Worm (Caenorhabditis elegans) whole organism, young adult: ENCODE data around the gene F38H4.6.
A peak's percentile ranks its signal among the peaks of the same experiment; 100 is the strongest.
"Not testable (repeated sequence)": the region's sequence is repeated elsewhere in the genome, so short reads cannot be mapped to it uniquely, and the experiment has no call there.

Experiments
- B0261.1 ChIP-seq: sonication (generic microtip); optimal IDR thresholded peaks from 2 replicates; lab custom pipeline; 2016; ENCODE audit warnings: mild to moderate bottlenecking, missing genetic modification characterization, moderate library complexity, missing compliant biosample characterization
- C06A6.2 ChIP-seq: fragments of 200-800 bp; sonication (Bioruptor generic); conservative IDR thresholded peaks from 2 replicates; pipeline ENCODE4 v1.3.6; 2022; ENCODE audit warnings: missing genetic modification characterization, missing compliant biosample characterization
- C17E4.6 ChIP-seq: fragments of 200-800 bp; sonication (Bioruptor generic); IDR thresholded peaks from 2 replicates; pipeline ENCODE4 v1.3.6; 2022; ENCODE audit warnings: missing genetic modification reagents, missing genetic modification characterization, missing compliant biosample characterization
- D2030.7 ChIP-seq: fragments of 200-800 bp; sonication (Bioruptor generic); IDR thresholded peaks from 2 replicates; pipeline ENCODE4 v1.3.6; 2022; ENCODE audit warnings: missing genetic modification reagents, missing genetic modification characterization, missing compliant biosample characterization
- F22D6.2 ChIP-seq: sonication (generic microtip); optimal IDR thresholded peaks from 2 replicates; lab custom pipeline; 2016; ENCODE audit warnings: mild to moderate bottlenecking, missing genetic modification characterization, missing compliant biosample characterization
- F52B5.7 ChIP-seq: sonication (generic microtip); optimal IDR thresholded peaks from 2 replicates; lab custom pipeline; 2016; ENCODE audit warnings: mild to moderate bottlenecking, missing genetic modification characterization, missing compliant biosample characterization
- F57C9.4 ChIP-seq: sonication (generic microtip); optimal IDR thresholded peaks from 2 replicates; lab custom pipeline; 2017; ENCODE audit warnings: mild to moderate bottlenecking, missing genetic modification characterization, missing compliant biosample characterization
- K11D2.4 ChIP-seq: fragments of 200-800 bp; sonication (Bioruptor generic); IDR thresholded peaks from 2 replicates; pipeline ENCODE4 v1.3.6; 2022; ENCODE audit warnings: missing genetic modification reagents, missing genetic modification characterization, missing compliant biosample characterization
- T07F8.4 ChIP-seq: sonication (generic microtip); optimal IDR thresholded peaks from 2 replicates; lab custom pipeline; 2016; ENCODE audit warnings: mild to moderate bottlenecking, missing genetic modification characterization, moderate library complexity, missing compliant biosample characterization
- Y53F4B.3 ChIP-seq: fragments of 200-800 bp; sonication (Bioruptor generic); IDR thresholded peaks from 2 replicates; pipeline ENCODE4 v1.3.6; 2022; ENCODE audit warnings: missing genetic modification reagents, missing genetic modification characterization, missing compliant biosample characterization
- aptf-3 ChIP-seq: fragments of 200-800 bp; sonication (Bioruptor generic); IDR thresholded peaks from 2 replicates; pipeline ENCODE4 v1.3.6; 2022; ENCODE audit warnings: missing genetic modification characterization, missing compliant biosample characterization
- atf-7 ChIP-seq: sonication (generic microtip); optimal IDR thresholded peaks from 2 replicates; lab custom pipeline; 2017; ENCODE audit warnings: mild to moderate bottlenecking, missing genetic modification characterization, missing compliant biosample characterization
- bed-2 ChIP-seq: fragments of 200-800 bp; sonication (Bioruptor generic); IDR thresholded peaks from 2 replicates; pipeline ENCODE4 v1.3.6; 2022; ENCODE audit warnings: missing genetic modification reagents, missing genetic modification characterization, missing compliant biosample characterization
- ccch-3 ChIP-seq: fragments of 200-800 bp; sonication (Bioruptor generic); optimal IDR thresholded peaks from 2 replicates; lab custom pipeline; 2018; ENCODE audit warnings: mild to moderate bottlenecking, missing genetic modification characterization, missing compliant biosample characterization
- cebp-1 ChIP-seq, 2 experiments: fragments of 200-800 bp in 1 of 2; sonication (Bioruptor generic) in 1 of 2; sonication (generic microtip) in 1 of 2; IDR thresholded peaks in 1 of 2; optimal IDR thresholded peaks in 1 of 2; 2 replicates each; pipeline versions ENCODE4 v1.3.6 to Lab custom; 2017 to 2022; ENCODE audit warnings: missing compliant biosample characterization in 2 of 2, missing genetic modification characterization in 2 of 2, mild to moderate bottlenecking in 1 of 2, missing genetic modification reagents in 1 of 2, moderate library complexity in 1 of 2
- cebp-2 ChIP-seq: fragments of 200-800 bp; sonication (Bioruptor generic); IDR thresholded peaks from 2 replicates; pipeline ENCODE4 v1.3.6; 2022; ENCODE audit warnings: missing genetic modification characterization, missing compliant biosample characterization
- ceh-91 ChIP-seq: fragments of 200-800 bp; sonication (Bioruptor generic); IDR thresholded peaks from 2 replicates; pipeline ENCODE4 v1.3.6; 2022; ENCODE audit warnings: missing genetic modification reagents, missing genetic modification characterization, missing compliant biosample characterization
- dox-1 ChIP-seq: fragments of 200-800 bp; sonication (Bioruptor generic); IDR thresholded peaks from 2 replicates; pipeline ENCODE4 v1.3.6; 2022; ENCODE audit warnings: missing genetic modification reagents, missing genetic modification characterization, missing compliant biosample characterization
- dpl-1 ChIP-seq: fragments of 150-350 bp; optimal IDR thresholded peaks from 2 replicates; lab custom pipeline; 2014; ENCODE audit warnings: missing biosample characterization, missing genetic modification reagents, missing genetic modification characterization
- egl-18 ChIP-seq: fragments of 200-800 bp; sonication (Bioruptor generic); IDR thresholded peaks from 2 replicates; pipeline ENCODE4 v1.3.6; 2022; ENCODE audit warnings: missing genetic modification reagents, missing genetic modification characterization, missing compliant biosample characterization
- egl-44 ChIP-seq: fragments of 200-800 bp; sonication (Bioruptor generic); IDR thresholded peaks from 2 replicates; pipeline ENCODE4 v1.3.6; 2022; ENCODE audit warnings: missing genetic modification reagents, missing genetic modification characterization, missing compliant biosample characterization
- ekl-4 ChIP-seq: fragments of 200-800 bp; sonication (Bioruptor generic); IDR thresholded peaks from 2 replicates; pipeline ENCODE4 v1.3.6; 2022; ENCODE audit warnings: missing genetic modification reagents, missing genetic modification characterization, missing compliant biosample characterization
- ets-4 ChIP-seq: fragments of 200-800 bp; sonication (Bioruptor generic); optimal IDR thresholded peaks from 2 replicates; lab custom pipeline; 2018; ENCODE audit warnings: mild to moderate bottlenecking, missing genetic modification characterization, missing compliant biosample characterization
- gei-17 ChIP-seq: fragments of 200-800 bp; sonication (Bioruptor generic); optimal IDR thresholded peaks from 2 replicates; lab custom pipeline; 2018; ENCODE audit warnings: mild to moderate bottlenecking, missing genetic modification characterization, missing compliant biosample characterization
- hlh-12 ChIP-seq: sonication (generic microtip); optimal IDR thresholded peaks from 2 replicates; lab custom pipeline; 2016; ENCODE audit warnings: missing genetic modification characterization, missing compliant biosample characterization
- hsf-1 ChIP-seq: fragments of 200-800 bp; sonication (Bioruptor generic); IDR thresholded peaks from 2 replicates; pipeline ENCODE4 v1.3.6; 2022; ENCODE audit warnings: missing genetic modification reagents, missing genetic modification characterization, missing compliant biosample characterization
- lin-35 ChIP-seq, 3 experiments: fragments of 150-350 bp in 2 of 3; sonication (generic microtip) in 1 of 3; optimal IDR thresholded peaks; 2 replicates each; lab custom pipeline; 2014 to 2018; ENCODE audit warnings: missing biosample characterization in 3 of 3, missing genetic modification characterization in 3 of 3, missing genetic modification reagents in 3 of 3
- lin-54 ChIP-seq: fragments of 200-800 bp; sonication (Bioruptor generic); optimal IDR thresholded peaks from 2 replicates; lab custom pipeline; 2018; ENCODE audit warnings: mild to moderate bottlenecking, missing genetic modification characterization, missing compliant biosample characterization
- lir-1 ChIP-seq: fragments of 200-800 bp; sonication (Bioruptor generic); conservative IDR thresholded peaks from 2 replicates; pipeline ENCODE4 v1.3.6; 2022; ENCODE audit warnings: missing genetic modification reagents, missing genetic modification characterization, missing compliant biosample characterization
- madf-10 ChIP-seq: sonication (generic microtip); optimal IDR thresholded peaks from 2 replicates; lab custom pipeline; 2016; ENCODE audit warnings: mild to moderate bottlenecking, missing genetic modification characterization, missing compliant biosample characterization
- mcd-1 ChIP-seq: fragments of 200-800 bp; sonication (Bioruptor generic); IDR thresholded peaks from 2 replicates; pipeline ENCODE4 v1.3.6; 2022; ENCODE audit warnings: missing genetic modification reagents, missing genetic modification characterization, missing compliant biosample characterization
- mel-28 ChIP-seq: sonication (generic microtip); optimal IDR thresholded peaks from 2 replicates; lab custom pipeline; 2016; ENCODE audit warnings: borderline replicate concordance, mild to moderate bottlenecking, missing genetic modification characterization, missing compliant biosample characterization
- nfya-2 ChIP-seq: fragments of 200-800 bp; sonication (Bioruptor generic); IDR thresholded peaks from 2 replicates; pipeline ENCODE4 v1.3.6; 2022; ENCODE audit warnings: missing genetic modification reagents, missing genetic modification characterization, missing compliant biosample characterization
- nhr-27 ChIP-seq: fragments of 200-800 bp; sonication (Bioruptor generic); optimal IDR thresholded peaks from 2 replicates; lab custom pipeline; 2018; ENCODE audit warnings: mild to moderate bottlenecking, missing genetic modification characterization, moderate library complexity, missing compliant biosample characterization
- nhr-80 ChIP-seq: sonication (generic microtip); optimal IDR thresholded peaks from 2 replicates; lab custom pipeline; 2016; ENCODE audit warnings: missing genetic modification characterization, missing compliant biosample characterization
- sea-2 ChIP-seq: fragments of 200-800 bp; sonication (Bioruptor generic); IDR thresholded peaks from 2 replicates; pipeline ENCODE4 v1.3.6; 2022; ENCODE audit warnings: missing genetic modification characterization, missing compliant biosample characterization
- snpc-1.1 ChIP-seq: sonication (generic microtip); optimal IDR thresholded peaks from 2 replicates; lab custom pipeline; 2017; ENCODE audit warnings: missing genetic modification characterization, mild to moderate bottlenecking, missing compliant biosample characterization, antibody characterized with exemption, moderate library complexity, missing genotype, missing genetic modification reagents; ENCODE audit not compliant: insufficient read depth
- snpc-3.4 ChIP-seq: sonication (generic microtip); optimal IDR thresholded peaks from 2 replicates; lab custom pipeline; 2017; ENCODE audit warnings: missing genetic modification characterization, mild to moderate bottlenecking, missing compliant biosample characterization, antibody characterized with exemption, moderate library complexity, missing genotype, missing genetic modification reagents
- snpc-4 ChIP-seq, 5 experiments: fragments of 150-350 bp in 1 of 5; sonication (generic microtip) in 4 of 5; optimal IDR thresholded peaks; 2 replicates each; lab custom pipeline; 2014 to 2018; ENCODE audit warnings: missing genetic modification characterization in 5 of 5, missing biosample characterization in 3 of 5, antibody characterized with exemption in 2 of 5, mild to moderate bottlenecking in 2 of 5, missing compliant biosample characterization in 2 of 5, missing genotype in 2 of 5, moderate library complexity in 2 of 5, missing genetic modification reagents in 1 of 5
- tbx-9 ChIP-seq: sonication (generic microtip); optimal IDR thresholded peaks from 2 replicates; lab custom pipeline; 2016; ENCODE audit warnings: borderline replicate concordance, missing genetic modification characterization, inconsistent platforms, missing compliant biosample characterization
- unc-62 ChIP-seq: fragments of 150-350 bp; optimal IDR thresholded peaks from 2 replicates; lab custom pipeline; 2014; ENCODE audit warnings: missing biosample characterization, missing genetic modification reagents, missing genetic modification characterization
- zfh-2 ChIP-seq: fragments of 200-800 bp; sonication (Bioruptor generic); conservative IDR thresholded peaks from 2 replicates; pipeline ENCODE4 v1.3.6; 2022; ENCODE audit warnings: missing genetic modification reagents, missing genetic modification characterization, missing compliant biosample characterization
- zim-3 ChIP-seq: sonication (generic microtip); optimal IDR thresholded peaks from 2 replicates; lab custom pipeline; 2017; ENCODE audit warnings: mild to moderate bottlenecking, missing genetic modification characterization, moderate library complexity, missing compliant biosample characterization
- ztf-22 ChIP-seq: fragments of 200-800 bp; sonication (Bioruptor generic); optimal IDR thresholded peaks from 2 replicates; lab custom pipeline; 2018; ENCODE audit warnings: mild to moderate bottlenecking, missing genetic modification characterization, moderate library complexity, missing compliant biosample characterization
- ztf-26 ChIP-seq: sonication (generic microtip); optimal IDR thresholded peaks from 2 replicates; lab custom pipeline; 2017; ENCODE audit warnings: missing genetic modification characterization, missing compliant biosample characterization
- ztf-6 ChIP-seq: fragments of 200-800 bp; sonication (Bioruptor generic); IDR thresholded peaks from 2 replicates; pipeline ENCODE4 v1.3.6; 2022; ENCODE audit warnings: missing genetic modification reagents, missing genetic modification characterization, missing compliant biosample characterization

F38H4.6 gene

DNA sequence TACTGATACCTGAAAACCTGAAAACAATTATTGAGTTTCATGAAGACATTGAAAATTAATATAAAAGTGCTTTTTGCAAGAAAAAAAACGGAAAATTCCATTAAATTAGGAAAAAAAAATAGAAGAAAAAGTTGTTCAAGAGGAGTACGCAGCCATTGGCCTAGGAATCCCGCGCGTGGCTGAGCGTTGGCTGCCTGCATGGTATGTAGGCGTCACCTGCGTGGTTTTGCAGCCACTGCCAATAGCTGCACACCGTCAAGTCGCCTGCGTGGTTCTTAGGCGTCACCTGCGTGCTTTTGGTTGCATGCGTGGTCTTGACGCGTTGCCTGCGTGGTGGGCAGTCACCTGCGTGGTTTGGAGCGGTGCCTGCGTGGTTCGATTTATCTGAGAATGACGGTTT lies 19.7 kb downstream of the F38H4.6 start, which contains the start of gene M117.6:
Gene M117.6 (minus strand): TSS at position 101 of the 400 bp plus-strand sequence.
- TF ChIP-seq sea-2 (GFP tag; lab: Robert Waterston, UW); atf-7 (tag; lab: Kevin White, UChicago); F52B5.7 (tag; lab: Kevin White, UChicago): not testable (repeated sequence)

DNA sequence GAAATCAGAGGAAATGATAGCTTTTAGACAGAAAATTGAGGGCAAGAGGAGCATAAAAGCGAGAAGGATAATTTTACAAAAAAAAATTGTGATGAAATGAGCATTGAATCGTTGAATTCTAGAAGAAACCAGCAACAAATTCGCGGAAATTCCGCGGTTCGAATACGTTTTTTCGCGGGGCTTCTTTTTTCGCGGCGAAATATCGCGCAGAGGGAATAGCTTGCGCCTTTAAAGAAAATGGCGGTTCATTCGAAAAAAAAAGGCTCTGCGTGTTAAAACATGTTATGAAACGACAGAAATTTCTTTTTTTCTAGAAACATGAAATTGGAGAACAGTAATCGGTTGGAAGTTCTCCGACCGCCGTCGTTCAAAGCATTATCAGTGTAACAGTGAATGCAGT lies 25.2 kb downstream of the F38H4.6 start:
- no peak for TF ChIP-seq ccch-3
- TF ChIP-seq lin-54 = peak; percentile 81
- TF ChIP-seq Y53F4B.3 (GFP tag; lab: Robert Waterston, UW) = no peak
- no peak for TF ChIP-seq egl-18 (GFP tag; lab: Robert Waterston, UW)
- TF ChIP-seq F22D6.2 (tag; lab: Kevin White, UChicago) = no peak
- TF ChIP-seq snpc-1.1 = no peak
- peak; percentile 94 for TF ChIP-seq dpl-1 (GFP tag; lab: Kevin White, UChicago)
- no peak for TF ChIP-seq madf-10
- peak; percentile 64 for TF ChIP-seq snpc-3.4 (tag; lab: Kevin White, UChicago)
- TF ChIP-seq bed-2 (GFP tag; lab: Robert Waterston, UW) = no peak
- TF ChIP-seq zim-3 (tag; lab: Kevin White, UChicago) = no peak
- TF ChIP-seq C06A6.2 = no peak
- TF ChIP-seq C17E4.6 (GFP tag; lab: Robert Waterston, UW) = peak; percentile 50; the same call in 1 of the 2 replicates
- TF ChIP-seq ztf-26 = no peak
- TF ChIP-seq mel-28 (tag; lab: Kevin White, UChicago) = no peak
- TF ChIP-seq gei-17 (GFP tag; lab: Kevin White, UChicago) = no peak
- no peak for TF ChIP-seq cebp-2
- TF ChIP-seq B0261.1 (tag; lab: Kevin White, UChicago) = no peak
- TF ChIP-seq dox-1 (GFP tag; lab: Robert Waterston, UW) = peak; percentile 54; the same call in 1 of the 2 replicates
- 0 out of 2 replicates have a peak, but pooled peaks have one; percentile 29 for TF ChIP-seq lir-1 (GFP tag; lab: Robert Waterston, UW)
- no peak for TF ChIP-seq cebp-1 (GFP tag; IDR thresholded peaks at IDR 0.05; lab: Robert Waterston, UW)
- no peak for TF ChIP-seq cebp-1 (tag; optimal IDR thresholded peaks at IDR 0.05; lab: Kevin White, UChicago)
- no peak for TF ChIP-seq nhr-80
- TF ChIP-seq ztf-6 (GFP tag; lab: Robert Waterston, UW) = no peak
- TF ChIP-seq hlh-12 (tag; lab: Kevin White, UChicago) = no peak
- TF ChIP-seq unc-62 = no peak
- peak; percentile 96 for TF ChIP-seq ceh-91 (GFP tag; lab: Robert Waterston, UW)
- no peak for TF ChIP-seq snpc-4 (GFP tag; optimal IDR thresholded peaks at IDR 0.05; lab: Kevin White, UChicago)
- peak in 2 of 4 experiments; percentile 19 to 28 for TF ChIP-seq snpc-4 (tag; optimal IDR thresholded peaks at IDR 0.05; lab: Kevin White, UChicago)
- TF ChIP-seq nhr-27 (tag; lab: Kevin White, UChicago) = no peak
- no peak for TF ChIP-seq tbx-9 (tag; lab: Kevin White, UChicago)
- TF ChIP-seq ekl-4 (GFP tag; lab: Robert Waterston, UW) = peak; percentile 83
- peak; percentile 95 for TF ChIP-seq D2030.7 (GFP tag; lab: Robert Waterston, UW)
- TF ChIP-seq mcd-1 (GFP tag; lab: Robert Waterston, UW) = peak; percentile 43
- TF ChIP-seq egl-44 = no peak
- no peak for TF ChIP-seq nfya-2 (GFP tag; lab: Robert Waterston, UW)
- TF ChIP-seq ztf-22 (GFP tag; lab: Kevin White, UChicago) = no peak
- peak; percentile 96 for TF ChIP-seq hsf-1 (GFP tag; lab: Robert Waterston, UW)
- TF ChIP-seq lin-35 (GFP tag; optimal IDR thresholded peaks at IDR 0.05; lab: Kevin White, UChicago) = peak in 2 of 3 experiments; percentile 42 to 61
- no peak for TF ChIP-seq T07F8.4
- TF ChIP-seq ets-4 (GFP tag; lab: Kevin White, UChicago) = no peak
- no peak for TF ChIP-seq F57C9.4
- TF ChIP-seq atf-7 (tag; lab: Kevin White, UChicago) = no peak
- TF ChIP-seq K11D2.4 (GFP tag; lab: Robert Waterston, UW) = no peak
- TF ChIP-seq zfh-2 (GFP tag; lab: Robert Waterston, UW) = no peak
- TF ChIP-seq aptf-3 (GFP tag; lab: Robert Waterston, UW) = no peak
